Fruit fly (Drosophila melanogaster): ENCODE data around the gene Mcm2.

Mcm2 gene

DNA sequence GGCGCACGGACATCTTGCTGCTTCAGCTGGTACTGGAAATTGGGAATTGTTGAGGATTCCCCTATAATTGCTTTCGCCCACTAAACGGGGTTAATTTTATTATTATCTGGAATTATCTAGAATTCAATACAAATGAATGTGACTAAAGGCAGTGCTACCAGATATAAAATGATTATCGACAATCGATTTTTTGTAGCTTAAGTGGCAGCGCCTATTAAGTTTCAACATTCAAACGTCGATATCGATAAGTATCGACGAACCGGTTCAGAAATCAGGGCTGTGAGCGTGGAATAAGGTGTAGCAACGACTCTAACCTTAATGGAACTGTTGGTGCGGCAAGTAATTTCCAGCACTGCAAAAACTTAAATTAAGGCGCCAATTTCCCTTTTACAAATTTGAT is 40.3 kb downstream of the Mcm2 start, which contains the start of gene Sgt1 (continued):
- peak; percentile 48 for TF ChIP-seq Xbp1 (GFP tag; optimal IDR thresholded peaks at IDR 0.05)
- TF ChIP-seq CG31365 (tag; optimal IDR thresholded peaks at IDR 0.05), result no peak
- peak; percentile 77 for TF ChIP-seq CG2120 (GFP tag; optimal IDR thresholded peaks at IDR 0.05)
- peak; percentile 33 for TF ChIP-seq CG8944 (GFP tag; optimal IDR thresholded peaks at IDR 0.05)
- TF ChIP-seq B-H2 (GFP tag; optimal IDR thresholded peaks at IDR 0.05), result peak; percentile 88
- peak; percentile 63 for TF ChIP-seq jumu (GFP tag; optimal IDR thresholded peaks at IDR 0.05)
- TF ChIP-seq CG1603 (tag; optimal IDR thresholded peaks at IDR 0.05), result peak; percentile 84
- peak; percentile 39 for TF ChIP-seq CG7987 (GFP tag; optimal IDR thresholded peaks at IDR 0.05)
- no peak for TF ChIP-seq Trl (optimal IDR thresholded peaks at IDR 0.05)
- TF ChIP-seq Trl (GFP tag; optimal IDR thresholded peaks at IDR 0.05), result peak; percentile 63
- peak; percentile 47 for TF ChIP-seq CHES-1-like (GFP tag; optimal IDR thresholded peaks at IDR 0.05)
- peak; percentile 85 for TF ChIP-seq pita (GFP tag; optimal IDR thresholded peaks at IDR 0.05)
- peak; percentile 29 for TF ChIP-seq CG7745 (tag; optimal IDR thresholded peaks at IDR 0.05)
- no peak for TF ChIP-seq CG9727 (GFP tag; optimal IDR thresholded peaks at IDR 0.05)
- TF ChIP-seq CG7786 (GFP tag; optimal IDR thresholded peaks at IDR 0.05), result peak; percentile 47
- TF ChIP-seq insv (GFP tag; optimal IDR thresholded peaks at IDR 0.05), result peak in 1 of 2 experiments; percentile 64
- peak; percentile 33 for TF ChIP-seq CG7839 (tag; optimal IDR thresholded peaks at IDR 0.05)
- TF ChIP-seq CG42726 (GFP tag; IDR thresholded peaks at IDR 0.05; ENCODE audit: partially characterized antibody), result peak; percentile 71
- peak; percentile 65 for TF ChIP-seq Antp (GFP tag; optimal IDR thresholded peaks at IDR 0.05)
- peak; percentile 99 for TF ChIP-seq Dref (GFP tag; IDR thresholded peaks at IDR 0.05)
- no peak for TF ChIP-seq Lpt (GFP tag; optimal IDR thresholded peaks at IDR 0.05)
- TF ChIP-seq CG18476 (GFP tag; optimal IDR thresholded peaks at IDR 0.05), result no peak
- TF ChIP-seq CG12155 (GFP tag; optimal IDR thresholded peaks at IDR 0.05), result peak; percentile 44
- peak; percentile 29 for TF ChIP-seq Dek (tag; optimal IDR thresholded peaks at IDR 0.05)
- TF ChIP-seq Fer3 (tag; optimal IDR thresholded peaks at IDR 0.05), result peak; percentile 17
- peak; percentile 88 for TF ChIP-seq mld (GFP tag; IDR thresholded peaks at IDR 0.05; ENCODE audit: partially characterized antibody)
- no peak for TF ChIP-seq CG9437 (GFP tag; optimal IDR thresholded peaks at IDR 0.05)
- 0 out of 3 replicates have a peak, but pooled peaks have one; percentile 21 for TF ChIP-seq CG17361 (GFP tag; IDR thresholded peaks at IDR 0.05)
- TF ChIP-seq stwl (tag; optimal IDR thresholded peaks at IDR 0.05), result peak; percentile 96
- TF ChIP-seq Sry-β (GFP tag; optimal IDR thresholded peaks at IDR 0.05), result no peak
- peak; percentile 38 for TF ChIP-seq CG9817 (tag; optimal IDR thresholded peaks at IDR 0.05)
- TF ChIP-seq ci (GFP tag; IDR thresholded peaks at IDR 0.05), result no peak
- peak; percentile 7 for TF ChIP-seq CG10147 (GFP tag; optimal IDR thresholded peaks at IDR 0.05)
- TF ChIP-seq ftz-f1 (GFP tag; optimal IDR thresholded peaks at IDR 0.05), result no peak
- no peak for TF ChIP-seq cad (GFP tag; optimal IDR thresholded peaks at IDR 0.05)
- no peak for TF ChIP-seq Gug (GFP tag; IDR thresholded peaks at IDR 0.05)
- peak; percentile 89 for TF ChIP-seq nerfin-2 (GFP tag; IDR thresholded peaks at IDR 0.05; ENCODE audit: partially characterized antibody)
- TF ChIP-seq CG11560 (tag; IDR thresholded peaks at IDR 0.05), result peak; percentile 60; the same call in 2 of the 3 replicates
- no peak for TF ChIP-seq al (GFP tag; IDR thresholded peaks at IDR 0.05)
- peak; percentile 57 for TF ChIP-seq CG1792 (GFP tag; optimal IDR thresholded peaks at IDR 0.05)
- no peak for TF ChIP-seq hkb (optimal IDR thresholded peaks at IDR 0.05)
- no peak for TF ChIP-seq hkb (GFP tag; IDR thresholded peaks at IDR 0.05)
- TF ChIP-seq Elba2 (GFP tag; optimal IDR thresholded peaks at IDR 0.05), result no peak
- TF ChIP-seq CG13624 (GFP tag; optimal IDR thresholded peaks at IDR 0.05), result peak; percentile 72

Data from whole organism, embryonic.